Worm (Caenorhabditis elegans): ENCODE data around the gene Y58A7A.5.
"Not testable (repeated sequence)": the region's sequence is repeated elsewhere in the genome, so short reads cannot be mapped to it uniquely, and the experiment has no call there.

Y58A7A.5 gene

ce11 chrV:5049333-5049942, 37.3 kb downstream of the Y58A7A.5 start, which contains the start of the genes pqn-51 and K11D12.14 (continued):
- no peak for TF ChIP-seq unc-39 (tag; optimal IDR thresholded peaks at IDR 0.05)
- TF ChIP-seq dmd-4 (tag; optimal IDR thresholded peaks at IDR 0.05), result no peak
- peak; percentile 48 for TF ChIP-seq ceh-16 (tag; optimal IDR thresholded peaks at IDR 0.05)
- TF ChIP-seq ztf-4 (tag; optimal IDR thresholded peaks at IDR 0.05), result peak; percentile 89
- no peak for TF ChIP-seq skn-1 (tag; optimal IDR thresholded peaks at IDR 0.05)
- TF ChIP-seq lin-39 (tag; optimal IDR thresholded peaks at IDR 0.05), result no peak
- peak; percentile 95 for TF ChIP-seq sma-3 (GFP tag; optimal IDR thresholded peaks at IDR 0.05)
- TF ChIP-seq zag-1 (tag; optimal IDR thresholded peaks at IDR 0.05), result peak; percentile 68
- TF ChIP-seq nhr-129 (tag; optimal IDR thresholded peaks at IDR 0.05), result peak; percentile 97
- TF ChIP-seq peb-1 (tag; optimal IDR thresholded peaks at IDR 0.05), result no peak
- TF ChIP-seq nhr-6 (tag; optimal IDR thresholded peaks at IDR 0.05), result peak; percentile 88
- peak; percentile 40 for TF ChIP-seq ceh-82 (tag; optimal IDR thresholded peaks at IDR 0.05)
- TF ChIP-seq ztf-11 (tag; optimal IDR thresholded peaks at IDR 0.05), result no peak
- peak; percentile 79 to 93 for TF ChIP-seq lsy-2 (tag; optimal IDR thresholded peaks at IDR 0.05)
- no peak for TF ChIP-seq nhr-23 (tag; optimal IDR thresholded peaks at IDR 0.05)
- TF ChIP-seq F13H6.1 (tag; optimal IDR thresholded peaks at IDR 0.05), result peak; percentile 98
- TF ChIP-seq elt-3 (tag; optimal IDR thresholded peaks at IDR 0.05), result no peak
- peak; percentile 1 for TF ChIP-seq R02D3.7 (tag; optimal IDR thresholded peaks at IDR 0.05)
- TF ChIP-seq mdl-1 (tag; optimal IDR thresholded peaks at IDR 0.05), result peak in 1 of 2 experiments; percentile 59
- peak; percentile 94 for TF ChIP-seq nhr-21 (tag; optimal IDR thresholded peaks at IDR 0.05)
- peak; percentile 90 for TF ChIP-seq sma-9 (GFP tag; optimal IDR thresholded peaks at IDR 0.05)
- TF ChIP-seq sma-9 (tag; optimal IDR thresholded peaks at IDR 0.05), result peak; percentile 47
- TF ChIP-seq aly-2 (tag; optimal IDR thresholded peaks at IDR 0.05), result no peak
- TF ChIP-seq unc-62 (GFP tag; optimal IDR thresholded peaks at IDR 0.05), result peak; percentile 35

- peak; percentile 33 for TF ChIP-seq sma-9 (GFP tag; optimal IDR thresholded peaks at IDR 0.05)
- not testable (repeated sequence) for TF ChIP-seq sma-9 (tag; optimal IDR thresholded peaks at IDR 0.05)
Observed at ce11 chrV:5047230-5047629, 39.5 kb downstream of the Y58A7A.5 start.

- TF ChIP-seq unc-39 (tag; optimal IDR thresholded peaks at IDR 0.05) (no peak), snpc-4 (tag; optimal IDR thresholded peaks at IDR 0.05) (no peak), mdl-1 (tag; optimal IDR thresholded peaks at IDR 0.05) (no peak), nhr-237 (tag; optimal IDR thresholded peaks at IDR 0.05) (no peak), nhr-23 (tag; optimal IDR thresholded peaks at IDR 0.05) (no peak), fos-1 (tag; optimal IDR thresholded peaks at IDR 0.05) (no peak), sma-3 (GFP tag; optimal IDR thresholded peaks at IDR 0.05) (no peak), nhr-12 (tag; optimal IDR thresholded peaks at IDR 0.05) (no peak), mbf-1 (tag; optimal IDR thresholded peaks at IDR 0.05) (no peak), F13H6.1 (tag; optimal IDR thresholded peaks at IDR 0.05) (no peak), elt-3 (tag; optimal IDR thresholded peaks at IDR 0.05) (no peak), peb-1 (tag; optimal IDR thresholded peaks at IDR 0.05) (no peak), lin-39 (tag; optimal IDR thresholded peaks at IDR 0.05) (no peak), nhr-21 (tag; optimal IDR thresholded peaks at IDR 0.05) (no peak)
Observed at ce11 chrV:5046558-5046957, 40.2 kb downstream of the Y58A7A.5 start.

ce11 chrV:5046103-5046502, 40.7 kb downstream of the Y58A7A.5 start, which contains the start of gene exc-14:
TSS of gene exc-14 (minus strand) at chrV:5046203.
- TF ChIP-seq unc-55 (GFP tag; optimal IDR thresholded peaks at IDR 0.05) (no peak), lin-13 (GFP tag; optimal IDR thresholded peaks at IDR 0.05) (no peak), nhr-12 (tag; optimal IDR thresholded peaks at IDR 0.05) (no peak), nhr-6 (tag; optimal IDR thresholded peaks at IDR 0.05) (no peak), gmeb-1 (tag; optimal IDR thresholded peaks at IDR 0.05) (no peak), nhr-11 (tag; optimal IDR thresholded peaks at IDR 0.05) (no peak), lsy-2 (tag; optimal IDR thresholded peaks at IDR 0.05) (no peak), nhr-21 (tag; optimal IDR thresholded peaks at IDR 0.05) (no peak), elt-1 (tag; optimal IDR thresholded peaks at IDR 0.05) (no peak), lin-39 (tag; optimal IDR thresholded peaks at IDR 0.05) (no peak), ceh-16 (tag; optimal IDR thresholded peaks at IDR 0.05) (no peak), nhr-23 (tag; optimal IDR thresholded peaks at IDR 0.05) (no peak), Y55F3AM.14 (GFP tag; optimal IDR thresholded peaks at IDR 0.05) (no peak), lin-11 (tag; optimal IDR thresholded peaks at IDR 0.05) (no peak), nhr-25 (tag; optimal IDR thresholded peaks at IDR 0.05) (no peak), dmd-4 (tag; optimal IDR thresholded peaks at IDR 0.05) (no peak), ama-1 (optimal IDR thresholded peaks at IDR 0.05) (no peak), R02D3.7 (tag; optimal IDR thresholded peaks at IDR 0.05) (no peak), sma-3 (GFP tag; optimal IDR thresholded peaks at IDR 0.05) (no peak), nhr-10 (tag; optimal IDR thresholded peaks at IDR 0.05) (no peak)

Data from whole organism, L2 larva.